Worm (Caenorhabditis elegans): ENCODE data around the gene dhp-2.

DNA sequence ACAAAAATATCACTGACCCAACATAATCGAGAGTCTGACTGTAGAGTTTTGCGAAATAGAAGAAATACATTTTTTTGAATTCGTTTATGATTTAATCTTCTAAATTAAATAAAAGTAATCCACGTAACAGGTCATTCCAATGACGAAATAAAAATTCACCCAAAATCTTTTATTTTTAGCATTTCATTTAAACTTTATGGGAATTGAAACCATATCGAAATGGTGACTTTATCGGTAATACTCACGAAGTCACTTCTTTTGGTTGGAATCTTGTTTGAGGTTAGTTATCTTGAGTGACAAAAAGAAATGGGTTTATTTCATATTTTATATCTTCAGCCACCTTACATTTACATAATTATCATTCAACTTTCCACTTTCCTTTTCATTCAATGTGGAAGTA is 5.3 kb upstream of the dhp-2 start, which contains the start of the genes C47E12.12 and C47E12.10:
- TF ChIP-seq skn-1 (tag; optimal IDR thresholded peaks at IDR 0.05) (no peak), nhr-237 (tag; optimal IDR thresholded peaks at IDR 0.05) (no peak), zag-1 (tag; optimal IDR thresholded peaks at IDR 0.05) (no peak), nhr-25 (tag; optimal IDR thresholded peaks at IDR 0.05) (no peak), R02D3.7 (tag; optimal IDR thresholded peaks at IDR 0.05) (no peak), unc-55 (GFP tag; optimal IDR thresholded peaks at IDR 0.05) (no peak), unc-39 (tag; optimal IDR thresholded peaks at IDR 0.05) (no peak)

Data from whole organism, L2 larva.